Worm (Caenorhabditis elegans) whole organism, L3 larva: Measurements from ENCODE around the gene ints-9.

Experiments used
- R02D3.7 ChIP-seq: fragments of 150-350 bp; optimal IDR thresholded peaks from 2 replicates; lab custom pipeline; 2014; ENCODE audit warnings: missing biosample characterization, missing genetic modification characterization
- ZK546.5 ChIP-seq: sonication (generic microtip); optimal IDR thresholded peaks from 2 replicates; lab custom pipeline; 2017; ENCODE audit warnings: missing biosample characterization, missing genetic modification characterization
- aly-2 ChIP-seq: fragments of 150-350 bp; optimal IDR thresholded peaks from 2 replicates; lab custom pipeline; 2014; ENCODE audit warnings: missing biosample characterization, missing genetic modification characterization
- ama-1 ChIP-seq: fragments of 150-350 bp; optimal IDR thresholded peaks from 2 replicates; lab custom pipeline; 2018
- ceh-16 ChIP-seq: sonication (generic microtip); optimal IDR thresholded peaks from 2 replicates; lab custom pipeline; 2017; ENCODE audit warnings: missing biosample characterization, missing genetic modification characterization
- ceh-9 ChIP-seq: sonication (generic microtip); optimal IDR thresholded peaks from 2 replicates; lab custom pipeline; 2018; ENCODE audit warnings: missing biosample characterization, missing genetic modification characterization
- daf-12 ChIP-seq: fragments of 150-350 bp; optimal IDR thresholded peaks from 2 replicates; lab custom pipeline; 2014; ENCODE audit warnings: missing biosample characterization, missing genetic modification reagents, missing genetic modification characterization
- egl-27 ChIP-seq: sonication (generic microtip); optimal IDR thresholded peaks from 4 replicates; lab custom pipeline; 2017; ENCODE audit warnings: missing biosample characterization, missing genetic modification reagents, missing genetic modification characterization
- egl-5 ChIP-seq: fragments of 150-350 bp; optimal IDR thresholded peaks from 2 replicates; lab custom pipeline; 2017; ENCODE audit warnings: missing biosample characterization, missing genetic modification reagents, missing genetic modification characterization, inconsistent platforms
- elt-1 ChIP-seq: fragments of 150-350 bp; optimal IDR thresholded peaks from 2 replicates; lab custom pipeline; 2014; ENCODE audit warnings: missing biosample characterization, missing genetic modification characterization
- elt-2 ChIP-seq: sonication (generic microtip); optimal IDR thresholded peaks from 2 replicates; lab custom pipeline; 2016; ENCODE audit warnings: missing genetic modification reagents, mild to moderate bottlenecking, missing genetic modification characterization, missing compliant biosample characterization
- elt-3 ChIP-seq, 3 experiments: fragments of 150-350 bp in 1 of 3; sonication (generic microtip) in 2 of 3; optimal IDR thresholded peaks; 2 replicates in 2 of 3; 4 replicates in 1 of 3; lab custom pipeline; 2014 to 2017; ENCODE audit warnings: missing biosample characterization in 3 of 3, missing genetic modification characterization in 3 of 3
- eor-1 ChIP-seq, 2 experiments: fragments of 150-350 bp; optimal IDR thresholded peaks; 2 replicates each; lab custom pipeline; 2014 to 2018; ENCODE audit warnings: missing biosample characterization in 2 of 2, missing genetic modification characterization in 2 of 2
- fkh-2 ChIP-seq: fragments of 150-350 bp; optimal IDR thresholded peaks from 2 replicates; lab custom pipeline; 2014; ENCODE audit warnings: missing biosample characterization, missing genetic modification reagents, missing genetic modification characterization
- fos-1 ChIP-seq: fragments of 150-350 bp; optimal IDR thresholded peaks from 2 replicates; lab custom pipeline; 2014; ENCODE audit warnings: missing biosample characterization, missing genetic modification characterization
- hmg-11 ChIP-seq: sonication (generic microtip); optimal IDR thresholded peaks from 2 replicates; lab custom pipeline; 2016; ENCODE audit warnings: missing genetic modification characterization, missing compliant biosample characterization
- jun-1 ChIP-seq: fragments of 150-350 bp; optimal IDR thresholded peaks from 2 replicates; lab custom pipeline; 2014; ENCODE audit warnings: missing biosample characterization, missing genetic modification reagents, missing genetic modification characterization
- lin-15B ChIP-seq: fragments of 150-350 bp; optimal IDR thresholded peaks from 2 replicates; lab custom pipeline; 2014; ENCODE audit warnings: missing biosample characterization, missing genetic modification characterization
- lin-39 ChIP-seq: fragments of 150-350 bp; optimal IDR thresholded peaks from 2 replicates; lab custom pipeline; 2018; ENCODE audit warnings: missing biosample characterization, missing genetic modification reagents, missing genetic modification characterization
- lsy-12 ChIP-seq: sonication (generic microtip); optimal IDR thresholded peaks from 2 replicates; lab custom pipeline; 2016; ENCODE audit warnings: mild to moderate bottlenecking, missing genetic modification characterization, missing compliant biosample characterization
- mdl-1 ChIP-seq: fragments of 150-350 bp; optimal IDR thresholded peaks from 2 replicates; lab custom pipeline; 2014; ENCODE audit warnings: missing biosample characterization, missing genetic modification characterization
- nfya-1 ChIP-seq: sonication (generic microtip); optimal IDR thresholded peaks from 2 replicates; lab custom pipeline; 2017; ENCODE audit warnings: missing genetic modification characterization, mild to moderate bottlenecking, missing compliant biosample characterization, antibody characterized with exemption, moderate library complexity; ENCODE audit not compliant: insufficient read depth
- nhr-11 ChIP-seq: fragments of 150-350 bp; optimal IDR thresholded peaks from 2 replicates; lab custom pipeline; 2014; ENCODE audit warnings: missing biosample characterization, missing genetic modification characterization
- nhr-12 ChIP-seq: fragments of 150-350 bp; optimal IDR thresholded peaks from 2 replicates; lab custom pipeline; 2014; ENCODE audit warnings: missing biosample characterization, missing genetic modification characterization
- nhr-237 ChIP-seq: fragments of 150-350 bp; optimal IDR thresholded peaks from 2 replicates; lab custom pipeline; 2014; ENCODE audit warnings: missing biosample characterization, missing genetic modification characterization
- nhr-28 ChIP-seq: fragments of 150-350 bp; optimal IDR thresholded peaks from 2 replicates; lab custom pipeline; 2014; ENCODE audit warnings: missing biosample characterization, missing genetic modification characterization
- nhr-43 ChIP-seq: sonication (generic microtip); optimal IDR thresholded peaks from 2 replicates; lab custom pipeline; 2016; ENCODE audit warnings: mild to moderate bottlenecking, missing genetic modification characterization, missing compliant biosample characterization; ENCODE audit not compliant: poor library complexity, severe bottlenecking
- nhr-76 ChIP-seq: fragments of 150-350 bp; sonication (generic microtip); optimal IDR thresholded peaks from 5 replicates; lab custom pipeline; 2014; ENCODE audit warnings: missing biosample characterization, missing genetic modification characterization
- nhr-77 ChIP-seq: fragments of 150-350 bp; optimal IDR thresholded peaks from 2 replicates; lab custom pipeline; 2014; ENCODE audit warnings: missing biosample characterization, missing genetic modification characterization
- pha-4 ChIP-seq: fragments of 150-350 bp; optimal IDR thresholded peaks from 2 replicates; lab custom pipeline; 2014; ENCODE audit warnings: missing biosample characterization, missing genetic modification reagents, missing genetic modification characterization
- pqm-1 ChIP-seq: fragments of 150-350 bp; optimal IDR thresholded peaks from 2 replicates; lab custom pipeline; 2017; ENCODE audit warnings: missing biosample characterization, missing genetic modification characterization, inconsistent platforms
- sea-2 ChIP-seq: fragments of 150-350 bp; sonication (generic microtip); optimal IDR thresholded peaks from 4 replicates; lab custom pipeline; 2014; ENCODE audit warnings: missing biosample characterization, missing genetic modification reagents, missing genetic modification characterization
- skn-1 ChIP-seq: fragments of 150-350 bp; optimal IDR thresholded peaks from 2 replicates; lab custom pipeline; 2014; ENCODE audit warnings: missing biosample characterization, missing genetic modification characterization
- snpc-4 ChIP-seq: fragments of 150-350 bp; optimal IDR thresholded peaks from 2 replicates; lab custom pipeline; 2014; ENCODE audit warnings: missing biosample characterization, missing genetic modification characterization
- tbx-2 ChIP-seq: sonication (generic microtip); optimal IDR thresholded peaks from 2 replicates; lab custom pipeline; 2016; ENCODE audit warnings: mild to moderate bottlenecking, missing genetic modification characterization, missing compliant biosample characterization
- unc-39 ChIP-seq: sonication (generic microtip); optimal IDR thresholded peaks from 4 replicates; lab custom pipeline; 2017; ENCODE audit warnings: missing biosample characterization, missing genetic modification characterization
- unc-62 ChIP-seq: fragments of 150-350 bp; sonication (generic microtip); optimal IDR thresholded peaks from 4 replicates; lab custom pipeline; 2014; ENCODE audit warnings: missing biosample characterization, missing genetic modification reagents, missing genetic modification characterization
- zag-1 ChIP-seq: fragments of 150-350 bp; optimal IDR thresholded peaks from 2 replicates; lab custom pipeline; 2014; ENCODE audit warnings: missing biosample characterization, missing genetic modification characterization
- ztf-11 ChIP-seq: fragments of 150-350 bp; optimal IDR thresholded peaks from 2 replicates; lab custom pipeline; 2014; ENCODE audit warnings: missing biosample characterization, missing genetic modification characterization
- ztf-4 ChIP-seq: fragments of 150-350 bp; optimal IDR thresholded peaks from 2 replicates; lab custom pipeline; 2014; ENCODE audit warnings: missing biosample characterization, missing genetic modification characterization

ints-9 gene

ce11 chrV:7555875-7556274 is 19.7 kb upstream of the ints-9 start:
- TF ChIP-seq unc-62 (GFP tag; lab: Kevin White, UChicago) (no peak), snpc-4 (tag; lab: Kevin White, UChicago) (no peak), egl-5 (tag; lab: Kevin White, UChicago) (no peak), lin-39 (tag; lab: Kevin White, UChicago) (no peak), nfya-1 (tag; lab: Kevin White, UChicago) (no peak), aly-2 (tag; lab: Kevin White, UChicago) (no peak), nhr-12 (tag; lab: Kevin White, UChicago) (no peak), jun-1 (no peak)

- TF ChIP-seq ceh-9 (no peak), egl-5 (tag; lab: Kevin White, UChicago) (no peak)
These were observed 16.9 kb upstream of the ints-9 start, which contains the start of gene ets-7 for ce11 chrV:7558693-7559092. Gene ets-7 (minus strand): TSS chrV:7558793.

- TF ChIP-seq pqm-1 (tag; lab: Kevin White, UChicago) = no peak
These were observed 12.7 kb upstream of the ints-9 start, which contains the start of gene F19F10.1 for ce11 chrV:7562947-7563346. Gene F19F10.1 (plus strand): TSS chrV:7563247.

- TF ChIP-seq daf-12 (tag; lab: Kevin White, UChicago) (no peak), pha-4 (tag; lab: Kevin White, UChicago) (no peak), nhr-76 (tag; lab: Kevin White, UChicago) (no peak), ceh-16 (no peak), elt-3 (tag; optimal IDR thresholded peaks at IDR 0.05; lab: Kevin White, UChicago) (no peak), fkh-2 (no peak), sea-2 (no peak), elt-2 (no peak), nhr-237 (no peak), unc-39 (tag; lab: Kevin White, UChicago) (no peak), hmg-11 (tag; lab: Kevin White, UChicago) (no peak), aly-2 (tag; lab: Kevin White, UChicago) (no peak)
These were observed 5.3 kb upstream of the ints-9 start, which contains the start of gene clec-212 for ce11 chrV:7570290-7570689. Gene clec-212 (minus strand): TSS chrV:7570390.

- TF ChIP-seq skn-1 (tag; lab: Kevin White, UChicago) = no peak
- no peak for TF ChIP-seq nfya-1 (tag; lab: Kevin White, UChicago)
- TF ChIP-seq nhr-77 (tag; lab: Kevin White, UChicago) = no peak
- TF ChIP-seq ceh-9 = no peak
- TF ChIP-seq nhr-237 = no peak
- TF ChIP-seq snpc-4 (tag; lab: Kevin White, UChicago) = no peak
- TF ChIP-seq nhr-28 (tag; lab: Kevin White, UChicago) = no peak
- no peak for TF ChIP-seq ceh-16
- no peak for TF ChIP-seq mdl-1 (tag; lab: Kevin White, UChicago)
- TF ChIP-seq ZK546.5 = no peak
- no peak for TF ChIP-seq sea-2
- no peak for TF ChIP-seq egl-27 (tag; lab: Kevin White, UChicago)
- TF ChIP-seq R02D3.7 (tag; lab: Kevin White, UChicago) = no peak
- no peak for TF ChIP-seq eor-1 (tag; optimal IDR thresholded peaks at IDR 0.05; lab: Kevin White, UChicago)
- TF ChIP-seq pha-4 (tag; lab: Kevin White, UChicago) = no peak
- TF ChIP-seq egl-5 (tag; lab: Kevin White, UChicago) = no peak
- no peak for TF ChIP-seq ztf-4
- TF ChIP-seq aly-2 (tag; lab: Kevin White, UChicago) = no peak
- TF ChIP-seq fos-1 (tag; lab: Kevin White, UChicago) = no peak
These were observed 4.6 kb upstream of the ints-9 start, which contains the start of gene F19F10.14 for ce11 chrV:7570955-7571354. Gene F19F10.14 (minus strand): TSS chrV:7571055.

- TF ChIP-seq nhr-12 (tag; lab: Kevin White, UChicago) (no peak), skn-1 (tag; lab: Kevin White, UChicago) (no peak), tbx-2 (tag; lab: Kevin White, UChicago) (no peak), lin-15B (tag; lab: Kevin White, UChicago) (peak; percentile 73), unc-39 (tag; lab: Kevin White, UChicago) (no peak), mdl-1 (tag; lab: Kevin White, UChicago) (no peak), fos-1 (tag; lab: Kevin White, UChicago) (no peak), egl-5 (tag; lab: Kevin White, UChicago) (peak; percentile 18), ZK546.5 (no peak), jun-1 (no peak), pqm-1 (tag; lab: Kevin White, UChicago) (peak; percentile 23), R02D3.7 (tag; lab: Kevin White, UChicago) (peak; percentile 31), aly-2 (tag; lab: Kevin White, UChicago) (no peak), unc-62 (GFP tag; lab: Kevin White, UChicago) (no peak), snpc-4 (tag; lab: Kevin White, UChicago) (peak; percentile 45), sea-2 (no peak), nhr-28 (tag; lab: Kevin White, UChicago) (no peak), ztf-11 (no peak), zag-1 (tag; lab: Kevin White, UChicago) (no peak), pha-4 (tag; lab: Kevin White, UChicago) (peak; percentile 69), elt-1 (no peak), nhr-43 (tag; lab: Kevin White, UChicago) (no peak), lsy-12 (no peak), ama-1 (lab: Kevin White, UChicago) (no peak), nhr-76 (tag; lab: Kevin White, UChicago) (no peak), nhr-11 (tag; lab: Kevin White, UChicago) (no peak), fkh-2 (no peak), elt-3 (tag; optimal IDR thresholded peaks at IDR 0.05; lab: Kevin White, UChicago) (no peak), ztf-4 (no peak)
These were observed 4.8 kb downstream of the ints-9 start, which contains the start of gene ets-6 for ce11 chrV:7580378-7580777. Gene ets-6 (minus strand): TSS chrV:7580546.
